Fruit fly (Drosophila melanogaster) whole organism, adult: ENCODE measurements around the gene Qsox4.

Experiments
- CG33017 ChIP-seq: fragments of 200-800 bp; sonication (Bioruptor generic); optimal IDR thresholded peaks from 2 replicates; lab custom pipeline; 2018; ENCODE audit warnings: missing biosample characterization, mild to moderate bottlenecking, missing genetic modification characterization, moderate library complexity
- CG7045 ChIP-seq: fragments of 200-800 bp; sonication (Bioruptor generic); optimal IDR thresholded peaks from 2 replicates; lab custom pipeline; 2017; ENCODE audit warnings: missing biosample characterization, mild to moderate bottlenecking, missing genetic modification characterization
- Clk ChIP-seq: fragments of 200-800 bp; sonication (Bioruptor generic); optimal IDR thresholded peaks from 2 replicates; lab custom pipeline; 2017; ENCODE audit warnings: missing biosample characterization, missing genetic modification characterization
- Crg-1 ChIP-seq: fragments of 200-800 bp; sonication (Bioruptor generic); optimal IDR thresholded peaks from 2 replicates; lab custom pipeline; 2016; ENCODE audit warnings: missing biosample characterization, missing genetic modification characterization
- bab1 ChIP-seq: fragments of 200-800 bp; sonication (Bioruptor generic); optimal IDR thresholded peaks from 3 replicates; lab custom pipeline; 2019; ENCODE audit warnings: missing biosample characterization, mild to moderate bottlenecking, missing genetic modification characterization, moderate library complexity
- cic ChIP-seq: fragments of 200-800 bp; sonication (Bioruptor generic); optimal IDR thresholded peaks from 2 replicates; lab custom pipeline; 2017; ENCODE audit warnings: missing biosample characterization, mild to moderate bottlenecking, missing genetic modification characterization, moderate library complexity
- kay ChIP-seq: fragments of 200-800 bp; sonication (Bioruptor generic); peaks from one replicate; lab custom pipeline; 2016; ENCODE audit warnings: missing biosample characterization, missing genetic modification characterization, borderline replicate concordance
- ovo ChIP-seq: fragments of 200-800 bp; sonication (Bioruptor generic); optimal IDR thresholded peaks from 2 replicates; lab custom pipeline; 2016; ENCODE audit warnings: missing biosample characterization, missing genetic modification characterization
- pad ChIP-seq: fragments of 200-800 bp; sonication (Bioruptor generic); optimal IDR thresholded peaks from 3 replicates; lab custom pipeline; 2017; ENCODE audit warnings: missing biosample characterization, missing genetic modification characterization, mild to moderate bottlenecking, moderate library complexity, missing genetic modification reagents

dm6 chr3R:23702461-23702860, at the start of gene Qsox4:
- TF ChIP-seq CG33017 (tag; lab: Kevin White, UChicago) (no peak), kay (GFP tag; lab: Kevin White, UChicago) (no peak), ovo (GFP tag; lab: Kevin White, UChicago) (no peak), CG7045 (GFP tag; lab: Kevin White, UChicago) (no peak), pad (no peak), cic (GFP tag; lab: Kevin White, UChicago) (no peak), bab1 (GFP tag; lab: Kevin White, UChicago) (no peak), Clk (no peak), Crg-1 (GFP tag; lab: Kevin White, UChicago) (no peak)
